Fruit fly (Drosophila melanogaster): ENCODE data around the gene CG12253.

dm6 chr2L:10964493-10964892 lies 23.1 kb upstream of the CG12253 start:
- no peak for TF ChIP-seq brk (GFP tag; optimal IDR thresholded peaks at IDR 0.05)
- TF ChIP-seq Hr78 (GFP tag; optimal IDR thresholded peaks at IDR 0.05), result no peak
- no peak for TF ChIP-seq usp (GFP tag; optimal IDR thresholded peaks at IDR 0.05)
- no peak for TF ChIP-seq dl (GFP tag; optimal IDR thresholded peaks at IDR 0.05; ENCODE audit: insufficient read depth in 1 of 2, partially characterized antibody in 2 of 2)
- no peak for TF ChIP-seq dsf (GFP tag; optimal IDR thresholded peaks at IDR 0.05; ENCODE audit: borderline replicate concordance)
- no peak for TF ChIP-seq psq (GFP tag; optimal IDR thresholded peaks at IDR 0.05)
